Worm (Caenorhabditis elegans) whole organism, mixed stage, embryonic: ENCODE data around the gene R03D7.8.
"Not testable (repeated sequence)": the region's sequence is repeated elsewhere in the genome, so short reads cannot be mapped to it uniquely, and the experiment has no call there.

Experiments used
- M03D4.4 ChIP-seq: sonication (generic microtip); optimal IDR thresholded peaks from 2 replicates; lab custom pipeline; 2017; ENCODE audit warnings: mild to moderate bottlenecking, missing genetic modification characterization, missing compliant biosample characterization
- bed-3 ChIP-seq: fragments of 200-800 bp; sonication (Bioruptor generic); optimal IDR thresholded peaks from 3 replicates; lab custom pipeline; 2018; ENCODE audit warnings: mild to moderate bottlenecking, missing genetic modification characterization, moderate library complexity, missing compliant biosample characterization
- blmp-1 ChIP-seq: fragments of 150-350 bp; optimal IDR thresholded peaks from 2 replicates; lab custom pipeline; 2014; ENCODE audit warnings: missing biosample characterization, missing genetic modification characterization
- ceh-39 ChIP-seq: fragments of 150-350 bp; optimal IDR thresholded peaks from 2 replicates; lab custom pipeline; 2014; ENCODE audit warnings: missing biosample characterization, missing genetic modification characterization
- ceh-43 ChIP-seq: fragments of 200-800 bp; sonication (Bioruptor generic); optimal IDR thresholded peaks from 2 replicates; lab custom pipeline; 2018; ENCODE audit warnings: mild to moderate bottlenecking, missing genetic modification characterization, moderate library complexity, missing compliant biosample characterization
- ceh-83 ChIP-seq: fragments of 200-800 bp; sonication (Bioruptor generic); optimal IDR thresholded peaks from 2 replicates; lab custom pipeline; 2018; ENCODE audit warnings: mild to moderate bottlenecking, missing genetic modification characterization, missing compliant biosample characterization
- ces-1 ChIP-seq: fragments of 150-350 bp; optimal IDR thresholded peaks from 2 replicates; lab custom pipeline; 2014; ENCODE audit warnings: missing biosample characterization, missing genetic modification reagents, missing genetic modification characterization
- drap-1 ChIP-seq: fragments of 200-800 bp; sonication (Bioruptor generic); optimal IDR thresholded peaks from 3 replicates; lab custom pipeline; 2018; ENCODE audit warnings: mild to moderate bottlenecking, missing genetic modification characterization, missing compliant biosample characterization
- elt-1 ChIP-seq: sonication (generic microtip); optimal IDR thresholded peaks from 2 replicates; lab custom pipeline; 2017; ENCODE audit warnings: missing genetic modification characterization, mild to moderate bottlenecking, missing compliant biosample characterization, antibody characterized with exemption, moderate library complexity, borderline replicate concordance; ENCODE audit not compliant: insufficient read depth
- elt-3 ChIP-seq: fragments of 150-350 bp; optimal IDR thresholded peaks from 2 replicates; lab custom pipeline; 2014; ENCODE audit warnings: missing biosample characterization, missing genetic modification characterization
- flh-1 ChIP-seq: fragments of 200-800 bp; sonication (Bioruptor generic); optimal IDR thresholded peaks from 2 replicates; lab custom pipeline; 2018; ENCODE audit warnings: mild to moderate bottlenecking, missing genetic modification characterization, moderate library complexity, missing compliant biosample characterization
- ham-2 ChIP-seq: fragments of 200-800 bp; sonication (Bioruptor generic); optimal IDR thresholded peaks from 2 replicates; lab custom pipeline; 2018; ENCODE audit warnings: mild to moderate bottlenecking, missing genetic modification characterization, missing compliant biosample characterization
- hlh-1 ChIP-seq: fragments of 150-350 bp; optimal IDR thresholded peaks from 2 replicates; lab custom pipeline; 2014; ENCODE audit warnings: missing biosample characterization, missing genetic modification reagents, missing genetic modification characterization
- lin-13 ChIP-seq: fragments of 150-350 bp; optimal IDR thresholded peaks from 2 replicates; lab custom pipeline; 2014; ENCODE audit warnings: missing biosample characterization, missing genetic modification characterization
- lin-32 ChIP-seq: fragments of 200-800 bp; sonication (Bioruptor generic); optimal IDR thresholded peaks from 2 replicates; lab custom pipeline; 2018; ENCODE audit warnings: mild to moderate bottlenecking, missing genetic modification characterization, missing compliant biosample characterization
- lsy-2 ChIP-seq: fragments of 150-350 bp; optimal IDR thresholded peaks from 2 replicates; lab custom pipeline; 2014; ENCODE audit warnings: missing biosample characterization, missing genetic modification characterization
- mab-5 ChIP-seq: fragments of 150-350 bp; optimal IDR thresholded peaks from 2 replicates; lab custom pipeline; 2014; ENCODE audit warnings: missing biosample characterization, missing genetic modification characterization
- mep-1 ChIP-seq: fragments of 150-350 bp; optimal IDR thresholded peaks from 2 replicates; lab custom pipeline; 2017; ENCODE audit warnings: missing biosample characterization, missing genetic modification reagents, missing genetic modification characterization, inconsistent platforms
- nhr-12 ChIP-seq: fragments of 150-350 bp; optimal IDR thresholded peaks from 2 replicates; lab custom pipeline; 2014; ENCODE audit warnings: missing biosample characterization, missing genetic modification characterization
- nhr-2 ChIP-seq: fragments of 150-350 bp; optimal IDR thresholded peaks from 2 replicates; lab custom pipeline; 2014; ENCODE audit warnings: missing biosample characterization, missing genetic modification characterization
- nhr-237 ChIP-seq: fragments of 150-350 bp; optimal IDR thresholded peaks from 2 replicates; lab custom pipeline; 2014; ENCODE audit warnings: missing biosample characterization, missing genetic modification characterization
- nhr-28 ChIP-seq: fragments of 150-350 bp; optimal IDR thresholded peaks from 2 replicates; lab custom pipeline; 2014; ENCODE audit warnings: missing biosample characterization, missing genetic modification characterization
- nhr-76 ChIP-seq: sonication (generic microtip); optimal IDR thresholded peaks from 2 replicates; lab custom pipeline; 2017; ENCODE audit warnings: missing biosample characterization, missing genetic modification characterization
- pha-4 ChIP-seq: fragments of 150-350 bp; optimal IDR thresholded peaks from 2 replicates; lab custom pipeline; 2018; ENCODE audit warnings: missing biosample characterization, missing genetic modification reagents, missing genetic modification characterization
- sem-2 ChIP-seq: fragments of 200-800 bp; sonication (Bioruptor generic); optimal IDR thresholded peaks from 2 replicates; lab custom pipeline; 2018; ENCODE audit warnings: mild to moderate bottlenecking, missing genetic modification characterization, missing compliant biosample characterization
- snpc-4 ChIP-seq: fragments of 150-350 bp; optimal IDR thresholded peaks from 2 replicates; lab custom pipeline; 2014; ENCODE audit warnings: missing biosample characterization, missing genetic modification characterization
- sptf-1 ChIP-seq: sonication (generic microtip); optimal IDR thresholded peaks from 2 replicates; lab custom pipeline; 2017; ENCODE audit warnings: mild to moderate bottlenecking, missing genetic modification characterization, moderate library complexity, missing compliant biosample characterization
- unc-120 ChIP-seq: sonication (generic microtip); optimal IDR thresholded peaks from 2 replicates; lab custom pipeline; 2017; ENCODE audit warnings: missing genetic modification characterization, missing compliant biosample characterization; ENCODE audit not compliant: poor library complexity, severe bottlenecking
- unc-39 ChIP-seq: fragments of 150-350 bp; optimal IDR thresholded peaks from 2 replicates; lab custom pipeline; 2014; ENCODE audit warnings: missing biosample characterization, missing genetic modification characterization
- unc-62 ChIP-seq: fragments of 150-350 bp; optimal IDR thresholded peaks from 2 replicates; lab custom pipeline; 2014; ENCODE audit warnings: missing biosample characterization, missing genetic modification reagents, missing genetic modification characterization
- zip-8 ChIP-seq: fragments of 150-350 bp; optimal IDR thresholded peaks from 2 replicates; lab custom pipeline; 2014; ENCODE audit warnings: missing biosample characterization, missing genetic modification characterization
- ztf-11 ChIP-seq: fragments of 150-350 bp; optimal IDR thresholded peaks from 2 replicates; lab custom pipeline; 2014; ENCODE audit warnings: missing biosample characterization, missing genetic modification characterization

R03D7.8 gene

DNA sequence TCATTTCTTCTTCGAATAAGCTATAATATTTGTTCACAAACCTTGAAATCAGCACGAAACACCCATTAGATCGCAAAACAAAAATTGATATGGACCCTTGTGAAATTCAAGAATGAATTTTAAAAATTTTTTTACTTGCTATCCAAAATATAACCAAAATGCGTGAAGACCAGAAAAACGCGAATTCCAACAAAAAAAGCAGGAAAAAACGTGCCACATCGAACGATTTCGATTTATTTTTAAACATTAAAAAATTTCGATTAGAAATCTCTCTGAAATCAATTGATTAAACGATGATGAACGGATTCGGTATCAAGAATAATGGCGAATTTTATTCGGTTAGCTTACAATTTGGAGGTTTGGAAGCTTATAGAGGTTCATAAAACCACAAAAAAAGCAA is 9.4 kb downstream of the R03D7.8 start, which contains the start of the genes tceb-3 and gskl-1:
Gene tceb-3, minus strand, starts transcription at position 101 of the 400 bp plus-strand sequence.
Gene gskl-1, plus strand, starts transcription at position 243 of the 400 bp plus-strand sequence.
- TF ChIP-seq nhr-237 (tag; lab: Kevin White, UChicago) (no peak), sptf-1 (tag; lab: Kevin White, UChicago) (no peak), lsy-2 (tag; lab: Kevin White, UChicago) (no peak), ceh-83 (GFP tag; lab: Kevin White, UChicago) (no peak), elt-3 (tag; lab: Kevin White, UChicago) (no peak), mep-1 (no peak), nhr-28 (tag; lab: Kevin White, UChicago) (no peak), M03D4.4 (tag; lab: Kevin White, UChicago) (no peak), unc-120 (tag; lab: Kevin White, UChicago) (no peak), snpc-4 (tag; lab: Kevin White, UChicago) (no peak), elt-1 (tag; lab: Kevin White, UChicago) (no peak), ceh-43 (GFP tag; lab: Kevin White, UChicago) (no peak)
- TF ChIP-seq, all 35 proteins: peak for 0

DNA sequence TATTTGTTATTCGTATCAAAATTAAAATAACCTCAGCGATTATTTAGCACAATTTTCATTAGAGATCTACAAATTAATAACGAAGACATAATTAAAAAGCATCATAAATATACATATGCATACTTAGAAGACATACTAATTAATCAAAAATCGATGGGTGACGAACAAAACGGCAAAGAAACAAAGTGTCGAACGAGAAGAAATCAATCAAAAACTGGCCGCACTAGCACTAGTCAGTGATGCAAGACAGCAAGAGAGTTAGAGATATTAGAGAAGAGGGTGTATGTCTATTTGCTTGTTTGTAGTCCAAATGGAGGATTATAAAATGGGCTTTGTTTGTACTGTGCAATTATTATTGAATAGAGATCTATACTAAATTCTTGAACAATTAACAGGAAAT is 9.8 kb downstream of the R03D7.8 start:
- peak; percentile 81 for TF ChIP-seq unc-62 (GFP tag; lab: Kevin White, UChicago)
- TF ChIP-seq M03D4.4 (tag; lab: Kevin White, UChicago): no peak

DNA sequence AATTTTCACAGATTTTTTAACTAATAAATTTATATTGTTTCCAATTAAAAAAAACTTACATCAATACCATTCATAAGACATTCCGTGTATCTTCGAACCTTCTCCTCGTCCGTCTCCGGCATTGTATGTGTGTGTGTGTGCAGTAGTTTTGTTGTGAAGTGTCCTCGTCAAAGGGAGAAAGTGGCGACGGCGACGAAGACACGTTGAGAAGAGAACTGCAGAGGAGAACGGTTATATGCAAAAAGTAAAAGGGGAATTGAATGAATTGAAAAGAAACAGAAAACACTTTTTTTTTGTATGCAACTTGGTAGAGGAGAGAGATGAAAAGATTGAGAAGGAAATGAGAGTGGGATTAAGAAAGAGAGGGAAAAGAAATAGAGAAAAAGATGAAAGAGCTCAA is 11.2 kb downstream of the R03D7.8 start:
- TF ChIP-seq zip-8 (tag; lab: Kevin White, UChicago) (no peak), blmp-1 (no peak), ztf-11 (tag; lab: Kevin White, UChicago) (no peak), sptf-1 (tag; lab: Kevin White, UChicago) (no peak), ces-1 (GFP tag; lab: Kevin White, UChicago) (no peak), M03D4.4 (tag; lab: Kevin White, UChicago) (no peak), drap-1 (no peak), mep-1 (no peak), ceh-43 (GFP tag; lab: Kevin White, UChicago) (no peak), nhr-2 (tag; lab: Kevin White, UChicago) (no peak), lin-32 (GFP tag; lab: Kevin White, UChicago) (no peak), nhr-76 (no peak), lin-13 (tag; lab: Kevin White, UChicago) (no peak), nhr-237 (tag; lab: Kevin White, UChicago) (no peak), sem-2 (GFP tag; lab: Kevin White, UChicago) (no peak), ham-2 (GFP tag; lab: Kevin White, UChicago) (no peak), unc-39 (tag; lab: Kevin White, UChicago) (no peak), flh-1 (GFP tag; lab: Kevin White, UChicago) (no peak)

DNA sequence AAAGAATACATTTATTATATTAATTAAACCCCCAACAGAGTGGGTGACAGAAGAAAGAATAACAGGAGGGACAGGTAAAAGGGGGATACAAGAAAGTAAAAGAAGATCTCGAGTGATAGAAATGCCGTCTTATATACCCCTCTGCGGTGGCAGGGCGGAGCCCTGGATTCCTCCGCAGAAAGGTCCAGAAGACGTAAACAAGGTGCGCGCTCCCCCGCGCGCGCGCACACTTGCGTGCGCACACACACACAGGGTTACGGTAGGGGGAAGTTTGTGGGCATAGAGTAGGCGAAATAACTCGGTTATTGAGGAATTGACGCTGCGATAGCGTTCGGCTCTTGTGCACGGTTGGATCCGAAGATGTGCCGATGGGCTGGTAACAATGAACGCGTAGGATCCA is 14.8 kb downstream of the R03D7.8 start, which contains the start of gene R03D7.15:
Gene R03D7.15, plus strand, starts transcription at position 299 of the 400 bp plus-strand sequence.
- not testable (repeated sequence) for TF ChIP-seq flh-1 (GFP tag; lab: Kevin White, UChicago); bed-3 (GFP tag; lab: Kevin White, UChicago); nhr-76

DNA sequence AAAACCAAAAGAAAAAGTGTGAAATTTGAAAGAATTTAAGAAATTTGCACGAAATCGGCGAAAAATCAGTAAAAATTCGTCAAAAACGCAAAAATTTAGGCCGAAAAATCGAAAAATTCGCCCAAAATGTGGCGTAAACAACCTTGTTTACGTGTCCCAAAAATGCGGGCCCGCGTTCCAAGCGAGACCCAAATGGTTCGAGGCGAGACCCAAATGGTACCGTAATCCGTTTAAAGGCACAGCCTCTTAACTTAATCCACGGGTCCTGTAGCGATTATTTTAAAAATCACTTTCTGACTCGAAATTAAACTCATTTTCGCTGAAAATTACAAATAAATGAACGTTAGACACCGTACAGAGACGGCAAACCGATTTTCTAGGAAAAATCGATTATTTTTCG is 21.4 kb downstream of the R03D7.8 start:
- TF ChIP-seq sem-2 (GFP tag; lab: Kevin White, UChicago): no peak
- no peak for TF ChIP-seq nhr-76
- TF ChIP-seq mab-5 (tag; lab: Kevin White, UChicago): no peak
- no peak for TF ChIP-seq nhr-28 (tag; lab: Kevin White, UChicago)
- TF ChIP-seq ceh-39: no peak
- no peak for TF ChIP-seq nhr-2 (tag; lab: Kevin White, UChicago)
- no peak for TF ChIP-seq ceh-43 (GFP tag; lab: Kevin White, UChicago)
- TF ChIP-seq snpc-4 (tag; lab: Kevin White, UChicago): no peak
- no peak for TF ChIP-seq unc-62 (GFP tag; lab: Kevin White, UChicago)
- TF ChIP-seq zip-8 (tag; lab: Kevin White, UChicago): no peak

DNA sequence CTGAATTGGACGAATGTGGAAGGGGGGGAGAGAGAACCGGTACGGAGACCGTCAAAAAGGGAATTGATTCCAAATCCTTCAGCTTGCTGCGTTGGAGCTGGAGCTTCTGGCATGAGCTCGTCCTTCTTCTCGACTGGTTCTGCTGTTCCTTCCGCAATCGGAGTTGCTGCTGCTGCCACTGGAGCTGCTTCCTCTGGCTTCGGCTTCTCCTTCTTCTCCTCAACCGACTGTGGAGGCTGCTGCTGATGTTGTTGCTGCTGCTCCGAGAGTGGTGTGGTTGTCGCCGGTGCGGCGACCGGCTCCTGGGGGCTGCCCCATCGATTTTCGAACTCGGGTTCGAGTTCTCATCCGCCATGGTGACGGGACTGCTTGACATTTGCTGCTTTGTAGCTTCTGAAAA is 21.9 kb downstream of the R03D7.8 start, which contains the start of gene R03D7.2:
Gene R03D7.2, minus strand, starts transcription at position 399 of the 400 bp plus-strand sequence.
- no peak for TF ChIP-seq ztf-11 (tag; lab: Kevin White, UChicago)
- no peak for TF ChIP-seq nhr-12
- no peak for TF ChIP-seq unc-39 (tag; lab: Kevin White, UChicago)
- no peak for TF ChIP-seq flh-1 (GFP tag; lab: Kevin White, UChicago)
- no peak for TF ChIP-seq ham-2 (GFP tag; lab: Kevin White, UChicago)
- no peak for TF ChIP-seq hlh-1 (tag; lab: Kevin White, UChicago)
- no peak for TF ChIP-seq ceh-43 (GFP tag; lab: Kevin White, UChicago)
- TF ChIP-seq nhr-76: no peak
- no peak for TF ChIP-seq pha-4 (tag; lab: Kevin White, UChicago)
- no peak for TF ChIP-seq lsy-2 (tag; lab: Kevin White, UChicago)
- TF ChIP-seq lin-13 (tag; lab: Kevin White, UChicago): no peak
- TF ChIP-seq elt-1 (tag; lab: Kevin White, UChicago): no peak
- no peak for TF ChIP-seq M03D4.4 (tag; lab: Kevin White, UChicago)
- TF ChIP-seq elt-3 (tag; lab: Kevin White, UChicago): no peak
- TF ChIP-seq, all 35 proteins: peak for 0
